Worm (Caenorhabditis elegans): ENCODE data around the gene set-17.

DNA sequence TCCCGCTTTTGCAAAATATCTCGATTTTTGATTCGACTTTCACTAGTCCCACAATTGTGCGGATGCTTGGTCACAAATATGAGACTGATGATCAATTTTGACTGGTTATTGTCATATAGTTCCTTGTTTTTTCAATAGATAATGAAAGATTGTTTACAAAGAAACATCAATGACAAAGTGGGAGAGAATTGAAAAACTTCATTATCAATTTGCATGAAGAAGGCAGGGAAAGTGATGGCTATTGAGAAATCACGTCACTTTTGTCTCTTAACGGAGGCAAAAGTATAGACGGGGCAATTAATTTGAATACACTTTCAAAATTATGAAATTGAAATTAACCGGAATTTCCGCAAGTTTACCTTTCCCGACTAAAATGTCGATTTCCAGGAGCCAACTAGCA, 17.1 kb downstream of the set-17 start:
- no peak for TF ChIP-seq nhr-23 (tag; optimal IDR thresholded peaks at IDR 0.05)
- TF ChIP-seq mab-5 (tag; optimal IDR thresholded peaks at IDR 0.05), result no peak
- TF ChIP-seq lsy-2 (tag; optimal IDR thresholded peaks at IDR 0.05), result no peak
- TF ChIP-seq mbf-1 (tag; optimal IDR thresholded peaks at IDR 0.05), result no peak
- TF ChIP-seq ZK546.5 (tag; optimal IDR thresholded peaks at IDR 0.05), result no peak
- TF ChIP-seq ceh-82 (tag; optimal IDR thresholded peaks at IDR 0.05), result no peak
- no peak for TF ChIP-seq nhr-11 (tag; optimal IDR thresholded peaks at IDR 0.05)
- TF ChIP-seq ztf-11 (tag; optimal IDR thresholded peaks at IDR 0.05), result no peak

All from whole organism, L2 larva.